Worm (Caenorhabditis elegans): ENCODE data around the gene penr-1.

DNA sequence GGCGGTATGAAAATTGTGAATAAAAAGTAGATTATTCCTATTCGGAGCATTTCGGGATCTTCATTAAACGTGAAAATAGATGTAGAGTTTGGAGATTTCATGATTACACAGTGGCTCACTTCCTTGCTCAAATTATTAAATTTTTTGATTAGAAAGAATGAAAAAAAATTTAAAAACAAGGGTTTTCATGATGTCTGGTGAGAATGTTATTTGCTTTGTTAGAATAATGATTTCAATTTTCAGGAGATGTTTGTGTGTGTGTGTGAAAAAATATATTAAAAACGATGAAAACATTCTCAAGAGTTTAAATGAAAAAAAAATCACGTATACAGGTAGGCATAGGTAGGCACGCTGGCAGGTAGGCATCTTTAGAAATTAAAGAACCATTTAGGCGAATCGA is 17.3 kb upstream of the penr-1 start, which contains the start of gene srt-68:
- TF ChIP-seq pqm-1 (tag; optimal IDR thresholded peaks at IDR 0.05) (no peak), dmd-4 (tag; optimal IDR thresholded peaks at IDR 0.05; ENCODE audit: borderline replicate concordance) (no peak), ceh-34 (tag; optimal IDR thresholded peaks at IDR 0.05) (no peak), fkh-10 (GFP tag; optimal IDR thresholded peaks at IDR 0.05) (no peak), ceh-19 (GFP tag; optimal IDR thresholded peaks at IDR 0.05) (no peak), ceh-31 (tag; optimal IDR thresholded peaks at IDR 0.05) (no peak), ceh-18 (tag; optimal IDR thresholded peaks at IDR 0.05) (no peak)

All from whole organism, late embryonic.